Worm (Caenorhabditis elegans) whole organism, mixed stage, embryonic: Measurements from ENCODE around the gene T22F3.7.

Experiments
- blmp-1 ChIP-seq: fragments of 150-350 bp; optimal IDR thresholded peaks from 2 replicates; lab custom pipeline; 2014; ENCODE audit warnings: missing biosample characterization, missing genetic modification characterization
- ceh-83 ChIP-seq: fragments of 200-800 bp; sonication (Bioruptor generic); optimal IDR thresholded peaks from 2 replicates; lab custom pipeline; 2018; ENCODE audit warnings: mild to moderate bottlenecking, missing genetic modification characterization, missing compliant biosample characterization
- elt-3 ChIP-seq: fragments of 150-350 bp; optimal IDR thresholded peaks from 2 replicates; lab custom pipeline; 2014; ENCODE audit warnings: missing biosample characterization, missing genetic modification characterization
- lin-13 ChIP-seq: fragments of 150-350 bp; optimal IDR thresholded peaks from 2 replicates; lab custom pipeline; 2014; ENCODE audit warnings: missing biosample characterization, missing genetic modification characterization
- nhr-12 ChIP-seq: fragments of 150-350 bp; optimal IDR thresholded peaks from 2 replicates; lab custom pipeline; 2014; ENCODE audit warnings: missing biosample characterization, missing genetic modification characterization
- nhr-237 ChIP-seq: fragments of 150-350 bp; optimal IDR thresholded peaks from 2 replicates; lab custom pipeline; 2014; ENCODE audit warnings: missing biosample characterization, missing genetic modification characterization
- nhr-28 ChIP-seq: fragments of 150-350 bp; optimal IDR thresholded peaks from 2 replicates; lab custom pipeline; 2014; ENCODE audit warnings: missing biosample characterization, missing genetic modification characterization
- pha-4 ChIP-seq: fragments of 150-350 bp; optimal IDR thresholded peaks from 2 replicates; lab custom pipeline; 2018; ENCODE audit warnings: missing biosample characterization, missing genetic modification reagents, missing genetic modification characterization
- snpc-4 ChIP-seq: fragments of 150-350 bp; optimal IDR thresholded peaks from 2 replicates; lab custom pipeline; 2014; ENCODE audit warnings: missing biosample characterization, missing genetic modification characterization
- unc-39 ChIP-seq: fragments of 150-350 bp; optimal IDR thresholded peaks from 2 replicates; lab custom pipeline; 2014; ENCODE audit warnings: missing biosample characterization, missing genetic modification characterization
- unc-62 ChIP-seq: fragments of 150-350 bp; optimal IDR thresholded peaks from 2 replicates; lab custom pipeline; 2014; ENCODE audit warnings: missing biosample characterization, missing genetic modification reagents, missing genetic modification characterization

ce11 chrV:3626944-3627343 lies 26.5 kb upstream of the T22F3.7 start, which contains the start of gene F59B1.4:
- TF ChIP-seq unc-62 (GFP tag; lab: Kevin White, UChicago) (no peak), lin-13 (no peak), pha-4 (tag; lab: Kevin White, UChicago) (no peak), ceh-83 (no peak), elt-3 (no peak), nhr-12 (no peak), snpc-4 (no peak), nhr-28 (tag; lab: Kevin White, UChicago) (no peak), nhr-237 (tag; lab: Kevin White, UChicago) (no peak), unc-39 (tag; lab: Kevin White, UChicago) (no peak), blmp-1 (tag; lab: Kevin White, UChicago) (no peak)
